Worm (Caenorhabditis elegans) whole organism, L4 larva: ENCODE data around the gene F15E6.10.
A peak's percentile ranks its signal among the peaks of the same experiment; 100 is the strongest.

Source experiments
- T26A8.4 ChIP-seq: fragments of 200-800 bp; sonication (Bioruptor generic); IDR thresholded peaks from 2 replicates; pipeline ENCODE4 v1.3.6; 2022; ENCODE audit warnings: missing genetic modification characterization, missing compliant biosample characterization
- aha-1 ChIP-seq: fragments of 150-350 bp; peaks from one replicate; lab custom pipeline; 2014; ENCODE audit warnings: missing biosample characterization, missing genetic modification characterization
- attf-4 ChIP-seq: sonication (generic microtip); optimal IDR thresholded peaks from 3 replicates; lab custom pipeline; 2017; ENCODE audit warnings: missing biosample characterization, missing genetic modification characterization
- fkh-10 ChIP-seq: fragments of 150-350 bp; optimal IDR thresholded peaks from 2 replicates; lab custom pipeline; 2014; ENCODE audit warnings: missing biosample characterization, missing genetic modification reagents, missing genetic modification characterization
- hmg-1.1 ChIP-seq: fragments of 200-800 bp; sonication (Bioruptor generic); IDR thresholded peaks from 2 replicates; pipeline ENCODE4 v1.3.6; 2022; ENCODE audit warnings: missing genetic modification reagents, missing genetic modification characterization, missing compliant biosample characterization
- lim-7 ChIP-seq: fragments of 200-800 bp; sonication (Bioruptor generic); IDR thresholded peaks from 2 replicates; pipeline ENCODE4 v1.3.6; 2022; ENCODE audit warnings: missing genetic modification characterization, missing compliant biosample characterization
- lin-15B ChIP-seq: fragments of 150-350 bp; sonication (generic microtip); optimal IDR thresholded peaks from 3 replicates; lab custom pipeline; 2014; ENCODE audit warnings: missing biosample characterization, missing genetic modification characterization
- lsy-2 ChIP-seq, 2 experiments: fragments of 150-350 bp in 1 of 2; sonication (generic microtip) in 1 of 2; optimal IDR thresholded peaks; 2 replicates each; lab custom pipeline; 2014 to 2017; ENCODE audit warnings: missing biosample characterization in 2 of 2, missing genetic modification characterization in 2 of 2
- mxl-2 ChIP-seq: fragments of 200-800 bp; sonication (Bioruptor generic); conservative IDR thresholded peaks from 2 replicates; pipeline ENCODE4 v1.3.6; 2022; ENCODE audit warnings: missing genetic modification reagents, missing genetic modification characterization, missing compliant biosample characterization
- mxl-3 ChIP-seq: fragments of 200-800 bp; sonication (Bioruptor generic); optimal IDR thresholded peaks from 2 replicates; lab custom pipeline; 2018; ENCODE audit warnings: mild to moderate bottlenecking, missing genetic modification characterization, missing compliant biosample characterization
- rbr-2 ChIP-seq: sonication (generic microtip); optimal IDR thresholded peaks from 2 replicates; lab custom pipeline; 2016; ENCODE audit warnings: missing genotype, missing genetic modification characterization, missing compliant biosample characterization
- saeg-2 ChIP-seq: fragments of 200-800 bp; sonication (Bioruptor generic); IDR thresholded peaks from 2 replicates; pipeline ENCODE4 v1.3.6; 2022; ENCODE audit warnings: missing genetic modification reagents, missing genetic modification characterization, missing compliant biosample characterization

F15E6.10 gene

DNA sequence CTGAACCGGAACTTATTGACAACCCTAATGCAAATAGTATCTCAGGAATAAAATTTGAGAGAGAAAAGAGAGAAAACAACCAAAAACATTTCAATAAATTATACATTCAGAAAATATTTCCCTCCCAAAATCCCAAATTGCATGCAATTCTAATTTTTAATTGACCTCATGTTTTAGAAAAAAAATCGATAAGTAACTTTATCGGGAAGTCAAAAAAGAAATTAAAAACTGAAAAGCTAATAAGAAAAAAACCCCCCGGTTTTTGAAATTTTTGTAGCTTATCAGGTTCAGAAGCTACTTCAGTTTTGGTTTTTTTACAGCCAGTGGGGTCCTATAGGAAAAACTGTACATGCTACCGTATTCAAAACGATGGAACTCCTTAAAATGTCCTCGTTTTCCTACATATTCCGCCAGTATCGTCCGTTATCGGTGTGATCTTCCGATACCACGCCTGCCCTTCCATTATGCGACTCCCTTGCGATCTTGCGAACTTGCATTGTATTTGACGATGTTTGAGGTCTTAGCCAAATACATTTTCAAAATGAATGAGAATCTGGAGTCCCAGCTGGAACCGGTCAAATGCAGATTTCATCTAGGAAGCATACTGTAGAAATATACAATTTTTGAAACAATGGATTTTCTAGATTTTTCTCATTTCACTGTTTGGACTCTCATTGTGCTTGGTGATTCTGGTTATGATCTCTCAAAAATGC, 43.6 kb downstream of the F15E6.10 start, which contains the start of the genes W03B1.3 and oac-51:
Gene W03B1.3, minus strand, starts transcription at position 101 of the 713 bp plus-strand sequence.
Gene oac-51, plus strand, starts transcription at position 663 of the 713 bp plus-strand sequence.
- no peak for TF ChIP-seq saeg-2
- TF ChIP-seq fkh-10 (GFP tag; lab: Kevin White, UChicago) = no peak
- TF ChIP-seq aha-1 (tag; lab: Kevin White, UChicago) = peak; percentile 6

DNA sequence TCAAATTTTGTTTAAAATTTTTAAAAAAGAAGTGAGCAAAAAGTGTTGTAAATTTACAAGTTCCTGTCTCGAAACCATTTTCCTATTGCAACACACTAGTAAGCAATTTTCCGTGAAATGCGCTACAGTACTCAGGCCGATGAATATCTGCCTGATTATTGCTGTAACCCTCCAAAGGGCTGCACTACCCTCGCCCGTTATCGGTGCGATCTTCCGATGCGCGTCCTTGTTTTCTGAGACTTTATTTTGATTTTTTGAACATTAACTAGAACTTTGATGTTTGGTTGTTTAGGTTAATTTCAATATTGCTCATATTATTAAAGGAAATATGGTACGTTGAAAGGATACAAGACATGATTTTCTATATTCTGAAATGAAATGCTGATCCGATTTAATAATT, 45.5 kb downstream of the F15E6.10 start:
- TF ChIP-seq saeg-2 = no peak
- TF ChIP-seq mxl-3 (GFP tag; lab: Kevin White, UChicago) = no peak
- no peak for TF ChIP-seq lim-7 (GFP tag; lab: Robert Waterston, UW)
- no peak for TF ChIP-seq lsy-2 (tag; optimal IDR thresholded peaks at IDR 0.05; lab: Kevin White, UChicago)
- no peak for TF ChIP-seq hmg-1.1
- TF ChIP-seq T26A8.4 (GFP tag; lab: Robert Waterston, UW) = no peak
- TF ChIP-seq mxl-2 = no peak
- TF ChIP-seq lin-15B (tag; lab: Kevin White, UChicago) = no peak
- TF ChIP-seq attf-4 (tag; lab: Kevin White, UChicago) = no peak
- TF ChIP-seq aha-1 (tag; lab: Kevin White, UChicago) = no peak
- no peak for TF ChIP-seq rbr-2 (tag; lab: Kevin White, UChicago)
